Fruit fly (Drosophila melanogaster): Measurements from ENCODE around the gene sty.

sty gene

dm6 chr3L:3393951-3394834 is 30.5 kb downstream of the sty start (continued):
- no peak for TF ChIP-seq CG13296 (GFP tag; optimal IDR thresholded peaks at IDR 0.05)
- no peak for TF ChIP-seq Pdp1 (GFP tag; optimal IDR thresholded peaks at IDR 0.05)
- TF ChIP-seq Xbp1 (GFP tag; optimal IDR thresholded peaks at IDR 0.05): no peak
- no peak for TF ChIP-seq HHEX (GFP tag; optimal IDR thresholded peaks at IDR 0.05)
- no peak for TF ChIP-seq CG15073 (GFP tag; optimal IDR thresholded peaks at IDR 0.05)
- TF ChIP-seq dimm (GFP tag; IDR thresholded peaks at IDR 0.05): peak; percentile 78
- peak; percentile 68 for TF ChIP-seq oc (tag; optimal IDR thresholded peaks at IDR 0.05)
- TF ChIP-seq ATbp (GFP tag; optimal IDR thresholded peaks at IDR 0.05): no peak
- no peak for TF ChIP-seq CG14860 (GFP tag; IDR thresholded peaks at IDR 0.05; ENCODE audit: partially characterized antibody)
- peak; percentile 96 for TF ChIP-seq CG10979 (tag; optimal IDR thresholded peaks at IDR 0.05)
- no peak for TF ChIP-seq pho (GFP tag; optimal IDR thresholded peaks at IDR 0.05)
- peak; percentile 77 for TF ChIP-seq bab2 (GFP tag; optimal IDR thresholded peaks at IDR 0.05)
- TF ChIP-seq dati (GFP tag; IDR thresholded peaks at IDR 0.05): peak; percentile 86
- no peak for TF ChIP-seq fru (optimal IDR thresholded peaks at IDR 0.05)
- TF ChIP-seq CG32772 (GFP tag; IDR thresholded peaks at IDR 0.05): peak; percentile 81
- no peak for TF ChIP-seq Dll (GFP tag; IDR thresholded peaks at IDR 0.05; ENCODE audit: partially characterized antibody)
- peak; percentile 58 for TF ChIP-seq CG17802 (tag; optimal IDR thresholded peaks at IDR 0.05)
- TF ChIP-seq Hsf (GFP tag; optimal IDR thresholded peaks at IDR 0.05): no peak
- peak; percentile 77 for TF ChIP-seq CG12104 (GFP tag; optimal IDR thresholded peaks at IDR 0.05)
- TF ChIP-seq CG12299 (tag; optimal IDR thresholded peaks at IDR 0.05): peak; percentile 63
- no peak for TF ChIP-seq Antp (GFP tag; optimal IDR thresholded peaks at IDR 0.05)
- TF ChIP-seq seq (GFP tag; IDR thresholded peaks at IDR 0.05): no peak
- peak; percentile 72 for TF ChIP-seq CG10654 (GFP tag; optimal IDR thresholded peaks at IDR 0.05)
- TF ChIP-seq CG15514 (GFP tag; optimal IDR thresholded peaks at IDR 0.05): no peak
- no peak for TF ChIP-seq CG13894 (tag; optimal IDR thresholded peaks at IDR 0.05)
- TF ChIP-seq CoRest (tag; optimal IDR thresholded peaks at IDR 0.05): peak; percentile 90
- TF ChIP-seq CG6683 (GFP tag; optimal IDR thresholded peaks at IDR 0.05): peak; percentile 55
- no peak for TF ChIP-seq lilli (GFP tag; optimal IDR thresholded peaks at IDR 0.05)
- TF ChIP-seq chm (GFP tag; IDR thresholded peaks at IDR 0.05): peak; percentile 76
- TF ChIP-seq chif (GFP tag; optimal IDR thresholded peaks at IDR 0.05): no peak
- TF ChIP-seq CG18476 (GFP tag; optimal IDR thresholded peaks at IDR 0.05): peak; percentile 66
- no peak; the same call in 2 of the 4 replicates for TF ChIP-seq Gug (GFP tag; IDR thresholded peaks at IDR 0.05)
- no peak for TF ChIP-seq disco-r (GFP tag; optimal IDR thresholded peaks at IDR 0.05)
- peak; percentile 86 for TF ChIP-seq Ptx1 (GFP tag; IDR thresholded peaks at IDR 0.05)
- TF ChIP-seq Ada2b (GFP tag; IDR thresholded peaks at IDR 0.05): peak; percentile 80
- no peak for TF ChIP-seq Dbx (GFP tag; IDR thresholded peaks at IDR 0.05)
- no peak for TF ChIP-seq CG16813 (GFP tag; IDR thresholded peaks at IDR 0.05; ENCODE audit: partially characterized antibody)
- no peak for TF ChIP-seq nmo (GFP tag; optimal IDR thresholded peaks at IDR 0.05)
- no peak for TF ChIP-seq caup (GFP tag; optimal IDR thresholded peaks at IDR 0.05; ENCODE audit: severe bottlenecking)
- peak; percentile 72 for TF ChIP-seq CG3407 (GFP tag; optimal IDR thresholded peaks at IDR 0.05)
- no peak for TF ChIP-seq HLH54F (GFP tag; optimal IDR thresholded peaks at IDR 0.05)
- no peak for TF ChIP-seq Dfd (GFP tag; optimal IDR thresholded peaks at IDR 0.05)
- TF ChIP-seq CG31224 (GFP tag; IDR thresholded peaks at IDR 0.05): no peak
- peak; percentile 62 for TF ChIP-seq Fer3 (tag; optimal IDR thresholded peaks at IDR 0.05)
- TF ChIP-seq Neu2 (GFP tag; optimal IDR thresholded peaks at IDR 0.05; ENCODE audit: borderline replicate concordance): no peak
- peak; percentile 85 for TF ChIP-seq CG30403 (GFP tag; optimal IDR thresholded peaks at IDR 0.05)
- TF ChIP-seq CG4404 (GFP tag; IDR thresholded peaks at IDR 0.05): no peak; the same call in 1 of the 2 replicates
- no peak for TF ChIP-seq yki (optimal IDR thresholded peaks at IDR 0.05)
- no peak for TF ChIP-seq CG12236 (GFP tag; optimal IDR thresholded peaks at IDR 0.05)
